Comparison of ENCODE assay signal across 5 fruit fly cellular contexts in the genomic region with DNA sequence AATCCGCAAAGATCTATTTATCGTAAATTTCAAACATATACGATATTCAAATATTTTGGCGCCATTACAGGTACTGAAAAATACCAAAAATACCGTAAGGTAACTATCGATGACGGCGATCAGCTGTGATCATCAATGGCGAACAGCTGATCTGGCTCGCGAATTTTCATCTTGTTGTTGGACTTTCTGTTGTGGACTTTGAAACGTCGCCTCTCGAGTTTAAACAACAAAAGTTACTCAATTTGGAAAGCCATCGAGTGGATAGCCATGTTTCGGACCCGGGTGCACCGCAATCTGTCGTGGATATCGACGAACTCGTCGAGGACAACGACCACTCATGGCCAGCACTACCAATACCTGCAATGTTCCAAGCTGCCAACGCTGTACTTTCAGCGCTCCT.
TF ChIP-seq lines count a peak whose summit lies in the region.

A gene (plus strand): TSS at position 167 of the 400 bp plus-strand sequence.

- TF ChIP-seq CTCF in whole organism, embryonic (GFP tag; optimal IDR thresholded peaks at IDR 0.05; lab: Kevin White, UChicago), result no peak

TF ChIP-seq in whole organism, adult, 20 proteins besides CTCF, POLR2A, EP300 and RAD21:
- no peak for TF ChIP-seq CG11617 (GFP tag; optimal IDR thresholded peaks at IDR 0.05; lab: Kevin White, UChicago)
- TF ChIP-seq bab1 (GFP tag; optimal IDR thresholded peaks at IDR 0.05; lab: Kevin White, UChicago), result peak; percentile 59
- TF ChIP-seq kay (GFP tag; lab: Kevin White, UChicago; ENCODE audit: borderline replicate concordance), result peak; percentile 68
- peak; percentile 23 for TF ChIP-seq toe (GFP tag; optimal IDR thresholded peaks at IDR 0.05; lab: Kevin White, UChicago)
- TF ChIP-seq CG12768 (GFP tag; optimal IDR thresholded peaks at IDR 0.05; lab: Kevin White, UChicago), result peak; percentile 84

TF ChIP-seq in whole organism, embryonic, 481 proteins besides CTCF, POLR2A, EP300 and RAD21 (continues in another document):
- TF ChIP-seq crc (GFP tag; optimal IDR thresholded peaks at IDR 0.05; lab: Kevin White, UChicago), result no peak
- no peak for TF ChIP-seq CG8290 (GFP tag; optimal IDR thresholded peaks at IDR 0.05; lab: Kevin White, UChicago)
- TF ChIP-seq CG8290 (tag; optimal IDR thresholded peaks at IDR 0.05; lab: Kevin White, UChicago), result no peak
- peak; percentile 89 for TF ChIP-seq zen2 (GFP tag; IDR thresholded peaks at IDR 0.05; lab: Robert Waterston, UW; ENCODE audit: partially characterized antibody)
- peak; percentile 47; the same call in 1 of the 3 replicates for TF ChIP-seq knrl (GFP tag; IDR thresholded peaks at IDR 0.05; lab: Robert Waterston, UW; ENCODE audit: partially characterized antibody)
- TF ChIP-seq CG15514 (GFP tag; optimal IDR thresholded peaks at IDR 0.05; lab: Kevin White, UChicago), result peak; percentile 76
- no peak for TF ChIP-seq Jarid2 (GFP tag; optimal IDR thresholded peaks at IDR 0.05; lab: Kevin White, UChicago)
- TF ChIP-seq chinmo (GFP tag; IDR thresholded peaks at IDR 0.05; lab: Robert Waterston, UW; ENCODE audit: partially characterized antibody), result 0 out of 4 replicates have a peak, but pooled peaks have one; percentile 33
- TF ChIP-seq HLH4C (GFP tag; IDR thresholded peaks at IDR 0.05; lab: Robert Waterston, UW; ENCODE audit: partially characterized antibody), result peak; percentile 61
- TF ChIP-seq CG15073 (GFP tag; optimal IDR thresholded peaks at IDR 0.05; lab: Kevin White, UChicago), result no peak
- peak; percentile 63 for TF ChIP-seq BEAF-32 (GFP tag; optimal IDR thresholded peaks at IDR 0.05; lab: Kevin White, UChicago)
- peak; percentile 82 for TF ChIP-seq bbx (GFP tag; IDR thresholded peaks at IDR 0.05; lab: Robert Waterston, UW; ENCODE audit: partially characterized antibody)
- TF ChIP-seq Opbp (GFP tag; IDR thresholded peaks at IDR 0.05; lab: Robert Waterston, UW; ENCODE audit: partially characterized antibody), result peak; percentile 45; the same call in 2 of the 3 replicates
- peak; percentile 52; the same call in 2 of the 3 replicates for TF ChIP-seq CG16813 (GFP tag; IDR thresholded peaks at IDR 0.05; lab: Robert Waterston, UW; ENCODE audit: partially characterized antibody)
- TF ChIP-seq hbn (GFP tag; IDR thresholded peaks at IDR 0.05; lab: Robert Waterston, UW; ENCODE audit: partially characterized antibody), result peak; percentile 75
- TF ChIP-seq so (GFP tag; IDR thresholded peaks at IDR 0.05; lab: Robert Waterston, UW), result no peak
- TF ChIP-seq Scr (GFP tag; IDR thresholded peaks at IDR 0.05; lab: Robert Waterston, UW; ENCODE audit: partially characterized antibody), result peak; percentile 68

TF ChIP-seq in whole organism, prepupa, 60 proteins besides CTCF, POLR2A, EP300 and RAD21 (continues in another document):
- no peak for TF ChIP-seq Ets96B (tag; optimal IDR thresholded peaks at IDR 0.05; lab: Kevin White, UChicago)
- no peak for TF ChIP-seq CG6792 (GFP tag; optimal IDR thresholded peaks at IDR 0.05; lab: Kevin White, UChicago)
- TF ChIP-seq CG34406 (GFP tag; optimal IDR thresholded peaks at IDR 0.05; lab: Kevin White, UChicago), result no peak
- no peak for TF ChIP-seq Hr38 (GFP tag; optimal IDR thresholded peaks at IDR 0.05; lab: Kevin White, UChicago)
- no peak for TF ChIP-seq Gug (GFP tag; IDR thresholded peaks at IDR 0.05; lab: Robert Waterston, UW)
- TF ChIP-seq net (GFP tag; optimal IDR thresholded peaks at IDR 0.05; lab: Kevin White, UChicago), result no peak
- TF ChIP-seq svp (GFP tag; lab: Kevin White, UChicago), result no peak
- no peak for TF ChIP-seq acj6 (GFP tag; optimal IDR thresholded peaks at IDR 0.05; lab: Kevin White, UChicago)
- TF ChIP-seq CG6276 (GFP tag; optimal IDR thresholded peaks at IDR 0.05; lab: Kevin White, UChicago), result peak; percentile 81
- TF ChIP-seq vri (GFP tag; optimal IDR thresholded peaks at IDR 0.05; lab: Kevin White, UChicago), result no peak
- no peak for TF ChIP-seq lz (GFP tag; optimal IDR thresholded peaks at IDR 0.05; lab: Kevin White, UChicago)
- TF ChIP-seq fd85E (GFP tag; optimal IDR thresholded peaks at IDR 0.05; lab: Kevin White, UChicago), result no peak
- no peak for TF ChIP-seq Met (GFP tag; optimal IDR thresholded peaks at IDR 0.05; lab: Kevin White, UChicago)
- no peak for TF ChIP-seq Blimp-1 (GFP tag; optimal IDR thresholded peaks at IDR 0.05; lab: Kevin White, UChicago)
- TF ChIP-seq cyc (GFP tag; optimal IDR thresholded peaks at IDR 0.05; lab: Kevin White, UChicago), result no peak
- no peak for TF ChIP-seq pdm3 (GFP tag; optimal IDR thresholded peaks at IDR 0.05; lab: Kevin White, UChicago)
- no peak for TF ChIP-seq Sox102F (GFP tag; optimal IDR thresholded peaks at IDR 0.05; lab: Kevin White, UChicago)
- no peak for TF ChIP-seq CG11902 (GFP tag; optimal IDR thresholded peaks at IDR 0.05; lab: Kevin White, UChicago)
- TF ChIP-seq Eip93F (GFP tag; optimal IDR thresholded peaks at IDR 0.05; lab: Kevin White, UChicago), result no peak
- TF ChIP-seq Eip75B (GFP tag; optimal IDR thresholded peaks at IDR 0.05; lab: Kevin White, UChicago), result no peak
- TF ChIP-seq CG6808 (GFP tag; optimal IDR thresholded peaks at IDR 0.05; lab: Kevin White, UChicago), result peak; percentile 56
- TF ChIP-seq CG8319 (GFP tag; optimal IDR thresholded peaks at IDR 0.05; lab: Kevin White, UChicago), result no peak

TF ChIP-seq in whole organism, pupa, 21 proteins besides CTCF, POLR2A, EP300 and RAD21:
- TF ChIP-seq EcR (GFP tag; optimal IDR thresholded peaks at IDR 0.05; lab: Kevin White, UChicago) (no peak), CG10348 (GFP tag; IDR thresholded peaks at IDR 0.05; lab: Robert Waterston, UW) (no peak), CG12605 (GFP tag; IDR thresholded peaks at IDR 0.05; lab: Robert Waterston, UW) (peak; percentile 37; the same call in 1 of the 2 replicates), Pif1A (GFP tag; optimal IDR thresholded peaks at IDR 0.05; lab: Kevin White, UChicago) (no peak), rn (GFP tag; IDR thresholded peaks at IDR 0.05; lab: Robert Waterston, UW) (no peak), CG13204 (GFP tag; optimal IDR thresholded peaks at IDR 0.05; lab: Kevin White, UChicago) (no peak), CG17806 (tag; optimal IDR thresholded peaks at IDR 0.05; lab: Kevin White, UChicago) (no peak), fd96Ca (GFP tag; IDR thresholded peaks at IDR 0.05; lab: Robert Waterston, UW) (0 out of 3 replicates have a peak, but pooled peaks have one; percentile 19), CG8159 (tag; optimal IDR thresholded peaks at IDR 0.05; lab: Kevin White, UChicago) (peak; percentile 16), Snoo (tag; optimal IDR thresholded peaks at IDR 0.05; lab: Kevin White, UChicago) (no peak), CG15710 (tag; optimal IDR thresholded peaks at IDR 0.05; lab: Kevin White, UChicago) (no peak), CG9948 (tag; optimal IDR thresholded peaks at IDR 0.05; lab: Kevin White, UChicago) (no peak), gl (tag; optimal IDR thresholded peaks at IDR 0.05; lab: Kevin White, UChicago) (peak; percentile 70), CG14655 (GFP tag; optimal IDR thresholded peaks at IDR 0.05; lab: Kevin White, UChicago) (peak; percentile 51), CG8301 (tag; optimal IDR thresholded peaks at IDR 0.05; lab: Kevin White, UChicago) (no peak), CG4496 (GFP tag; IDR thresholded peaks at IDR 0.05; lab: Robert Waterston, UW) (peak; percentile 75; the same call in 2 of the 3 replicates), CG34367 (tag; optimal IDR thresholded peaks at IDR 0.05; lab: Kevin White, UChicago) (no peak), Ets98B (GFP tag; IDR thresholded peaks at IDR 0.05; lab: Robert Waterston, UW) (no peak), D1 (tag; optimal IDR thresholded peaks at IDR 0.05; lab: Kevin White, UChicago) (no peak), CG32121 (GFP tag; IDR thresholded peaks at IDR 0.05; lab: Robert Waterston, UW) (no peak; the same call in 1 of the 2 replicates), Pif1B (GFP tag; optimal IDR thresholded peaks at IDR 0.05; lab: Kevin White, UChicago) (no peak)

TF ChIP-seq in whole organism, wandering third instar larva, 38 proteins besides CTCF, POLR2A, EP300 and RAD21:
- TF ChIP-seq Mio (GFP tag; optimal IDR thresholded peaks at IDR 0.05; lab: Kevin White, UChicago), result no peak
- no peak for TF ChIP-seq woc (GFP tag; optimal IDR thresholded peaks at IDR 0.05; lab: Kevin White, UChicago)
- TF ChIP-seq Myc (optimal IDR thresholded peaks at IDR 0.05; lab: Kevin White, UChicago), result peak; percentile 30
- TF ChIP-seq Hr78 (GFP tag; optimal IDR thresholded peaks at IDR 0.05; lab: Kevin White, UChicago), result no peak
- TF ChIP-seq CrebA (GFP tag; optimal IDR thresholded peaks at IDR 0.05; lab: Kevin White, UChicago; ENCODE audit: borderline replicate concordance), result peak; percentile 38
- TF ChIP-seq Hnf4 (GFP tag; optimal IDR thresholded peaks at IDR 0.05; lab: Kevin White, UChicago), result peak; percentile 40
- TF ChIP-seq rgr (GFP tag; optimal IDR thresholded peaks at IDR 0.05; lab: Kevin White, UChicago), result peak; percentile 8
- TF ChIP-seq pan (optimal IDR thresholded peaks at IDR 0.05; lab: Kevin White, UChicago), result no peak
